Worm (Caenorhabditis elegans): Measurements from ENCODE around the gene Y51A2B.9.

DNA sequence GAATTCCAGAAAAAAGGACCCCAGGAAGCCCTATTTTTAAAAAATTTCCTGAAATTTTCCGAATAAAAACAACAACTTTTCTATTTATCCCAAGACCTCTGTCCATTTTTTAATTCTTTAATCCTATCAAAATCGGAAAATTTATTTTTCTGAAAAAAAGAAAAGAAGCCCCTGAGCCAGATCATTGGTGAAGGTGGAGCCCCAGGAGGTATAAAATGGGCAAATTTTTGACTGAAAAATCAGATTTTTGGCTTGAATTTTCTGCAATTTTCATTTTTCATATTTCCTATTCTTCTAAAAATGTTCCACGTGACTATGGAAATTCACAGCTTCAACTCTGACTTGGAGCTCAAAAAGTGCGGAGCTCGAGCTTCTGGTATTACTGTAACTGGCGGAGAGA is 16.7 kb downstream of the Y51A2B.9 start, which contains the start of gene Y51A2B.8:
- TF ChIP-seq fos-1 (tag; optimal IDR thresholded peaks at IDR 0.05), result no peak
- no peak for TF ChIP-seq mml-1 (tag; optimal IDR thresholded peaks at IDR 0.05)
- no peak for TF ChIP-seq unc-62 (GFP tag; optimal IDR thresholded peaks at IDR 0.05)
- TF ChIP-seq nhr-23 (tag; optimal IDR thresholded peaks at IDR 0.05), result no peak
- no peak for TF ChIP-seq ama-1 (optimal IDR thresholded peaks at IDR 0.05)
- no peak for TF ChIP-seq lin-15B (tag; optimal IDR thresholded peaks at IDR 0.05)
- no peak for TF ChIP-seq snpc-4 (tag; optimal IDR thresholded peaks at IDR 0.05)
- TF ChIP-seq lin-39 (tag; optimal IDR thresholded peaks at IDR 0.05), result no peak
- no peak for TF ChIP-seq R02D3.7 (tag; optimal IDR thresholded peaks at IDR 0.05)
